Fruit fly (Drosophila melanogaster): ENCODE results near the gene Sos.
A peak's percentile ranks its signal among the peaks of the same experiment; 100 is the strongest.

Sos gene

dm6 chr2L:13813604-13814178 is at the start of gene Sos:
TSS of gene Sos (plus strand) at chr2L:13813816.
- no peak for TF ChIP-seq foxo (GFP tag; optimal IDR thresholded peaks at IDR 0.05)
- TF ChIP-seq CrebA (GFP tag; optimal IDR thresholded peaks at IDR 0.05; ENCODE audit: borderline replicate concordance): no peak
- no peak for TF ChIP-seq ey (GFP tag; optimal IDR thresholded peaks at IDR 0.05)
- TF ChIP-seq lola (GFP tag; optimal IDR thresholded peaks at IDR 0.05): no peak
- TF ChIP-seq Rel (GFP tag; optimal IDR thresholded peaks at IDR 0.05): no peak
- peak; percentile 45 for TF ChIP-seq Rel (tag; optimal IDR thresholded peaks at IDR 0.05)

dm6 chr2L:13770884-13771283 is 42.7 kb upstream of the Sos start:
- no peak for TF ChIP-seq Abd-B (GFP tag; optimal IDR thresholded peaks at IDR 0.05)
- no peak for TF ChIP-seq CrebA (GFP tag; optimal IDR thresholded peaks at IDR 0.05; ENCODE audit: borderline replicate concordance)
- TF ChIP-seq br (GFP tag; optimal IDR thresholded peaks at IDR 0.05): no peak
- TF ChIP-seq Dfd (GFP tag; optimal IDR thresholded peaks at IDR 0.05): no peak
- TF ChIP-seq N (GFP tag; optimal IDR thresholded peaks at IDR 0.05): no peak
- TF ChIP-seq ey (GFP tag; optimal IDR thresholded peaks at IDR 0.05): no peak
- TF ChIP-seq Hnf4 (GFP tag; optimal IDR thresholded peaks at IDR 0.05): no peak
- TF ChIP-seq sv (GFP tag; optimal IDR thresholded peaks at IDR 0.05): no peak
- no peak for TF ChIP-seq Vsx2 (GFP tag; optimal IDR thresholded peaks at IDR 0.05; ENCODE audit: partially characterized antibody)
- no peak for TF ChIP-seq tai (GFP tag; optimal IDR thresholded peaks at IDR 0.05)
- no peak for TF ChIP-seq jim (GFP tag; optimal IDR thresholded peaks at IDR 0.05)
- no peak for TF ChIP-seq Jra (GFP tag; optimal IDR thresholded peaks at IDR 0.05)
- no peak for TF ChIP-seq CG32264 (GFP tag; optimal IDR thresholded peaks at IDR 0.05)
- TF ChIP-seq psq (GFP tag; optimal IDR thresholded peaks at IDR 0.05): no peak
- no peak for TF ChIP-seq dmrt93B (GFP tag; optimal IDR thresholded peaks at IDR 0.05)
- no peak for TF ChIP-seq Hr78 (GFP tag; optimal IDR thresholded peaks at IDR 0.05)
- no peak for TF ChIP-seq Dif (GFP tag; optimal IDR thresholded peaks at IDR 0.05; ENCODE audit: partially characterized antibody)

- TF ChIP-seq Hr78 (GFP tag; optimal IDR thresholded peaks at IDR 0.05) (no peak), Dfd (GFP tag; optimal IDR thresholded peaks at IDR 0.05) (no peak), foxo (GFP tag; optimal IDR thresholded peaks at IDR 0.05) (no peak), h (GFP tag; optimal IDR thresholded peaks at IDR 0.05) (no peak), dmrt93B (GFP tag; optimal IDR thresholded peaks at IDR 0.05) (no peak), rgr (GFP tag; optimal IDR thresholded peaks at IDR 0.05) (no peak), ey (GFP tag; optimal IDR thresholded peaks at IDR 0.05) (no peak), usp (GFP tag; optimal IDR thresholded peaks at IDR 0.05) (no peak), sage (GFP tag; optimal IDR thresholded peaks at IDR 0.05) (no peak), CrebA (GFP tag; optimal IDR thresholded peaks at IDR 0.05; ENCODE audit: borderline replicate concordance) (no peak), woc (GFP tag; optimal IDR thresholded peaks at IDR 0.05) (no peak), Jra (GFP tag; optimal IDR thresholded peaks at IDR 0.05) (no peak), fru (GFP tag; optimal IDR thresholded peaks at IDR 0.05) (no peak)
These were observed 39.9 kb upstream of the Sos start, which contains the start of gene CG43376 for dm6 chr2L:13773697-13774096. TSS of gene CG43376 (plus strand) at chr2L:13773997.

- TF ChIP-seq foxo (GFP tag; optimal IDR thresholded peaks at IDR 0.05) (no peak), Dif (GFP tag; optimal IDR thresholded peaks at IDR 0.05; ENCODE audit: partially characterized antibody) (no peak), pan (optimal IDR thresholded peaks at IDR 0.05) (no peak), psq (GFP tag; optimal IDR thresholded peaks at IDR 0.05) (peak; percentile 59), GATAd (GFP tag; optimal IDR thresholded peaks at IDR 0.05) (no peak), woc (GFP tag; optimal IDR thresholded peaks at IDR 0.05) (peak; percentile 20), dsf (GFP tag; optimal IDR thresholded peaks at IDR 0.05; ENCODE audit: borderline replicate concordance) (no peak), rgr (GFP tag; optimal IDR thresholded peaks at IDR 0.05) (no peak), Hnf4 (GFP tag; optimal IDR thresholded peaks at IDR 0.05) (no peak), CrebA (GFP tag; optimal IDR thresholded peaks at IDR 0.05; ENCODE audit: borderline replicate concordance) (no peak), Myc (optimal IDR thresholded peaks at IDR 0.05) (no peak)
These were observed 36.5 kb upstream of the Sos start for dm6 chr2L:13776928-13777686.

- peak; percentile 7 for TF ChIP-seq ey (GFP tag; optimal IDR thresholded peaks at IDR 0.05)
- no peak for TF ChIP-seq fru (GFP tag; optimal IDR thresholded peaks at IDR 0.05)
- peak; percentile 21 for TF ChIP-seq sv (GFP tag; optimal IDR thresholded peaks at IDR 0.05)
- TF ChIP-seq br (GFP tag; optimal IDR thresholded peaks at IDR 0.05): no peak
- TF ChIP-seq Rel (GFP tag; optimal IDR thresholded peaks at IDR 0.05): no peak
- TF ChIP-seq Rel (tag; optimal IDR thresholded peaks at IDR 0.05): no peak
- no peak for TF ChIP-seq CG9705 (GFP tag; optimal IDR thresholded peaks at IDR 0.05)
- no peak for TF ChIP-seq dl (GFP tag; optimal IDR thresholded peaks at IDR 0.05; ENCODE audit: insufficient read depth in 1 of 2, partially characterized antibody in 2 of 2)
- TF ChIP-seq Hnf4 (GFP tag; optimal IDR thresholded peaks at IDR 0.05): peak; percentile 12
- TF ChIP-seq rgr (GFP tag; optimal IDR thresholded peaks at IDR 0.05): peak; percentile 13
These were observed 35.0 kb upstream of the Sos start for dm6 chr2L:13778648-13779047.
